Fruit fly (Drosophila melanogaster): ENCODE measurements around the gene Fim.

Fim gene

dm6 chrX:17237421-17237820, 64.3 kb downstream of the Fim start (continued):
- TF ChIP-seq ind (GFP tag; optimal IDR thresholded peaks at IDR 0.05) (no peak), CG31441 (GFP tag; IDR thresholded peaks at IDR 0.05) (peak; percentile 51), pan (optimal IDR thresholded peaks at IDR 0.05) (no peak), pan (GFP tag; optimal IDR thresholded peaks at IDR 0.05 in 1 of 2, IDR thresholded peaks at IDR 0.05 in 1 of 2) (peak in 1 of 2 experiments; percentile 20), Xrp1 (GFP tag; IDR thresholded peaks at IDR 0.05) (peak; percentile 50), disco-r (GFP tag; optimal IDR thresholded peaks at IDR 0.05) (no peak), nerfin-1 (tag; optimal IDR thresholded peaks at IDR 0.05) (no peak), crp (GFP tag; optimal IDR thresholded peaks at IDR 0.05) (no peak), Max (GFP tag; optimal IDR thresholded peaks at IDR 0.05) (no peak), Mrtf (GFP tag; IDR thresholded peaks at IDR 0.05) (no peak), CG6689 (GFP tag; IDR thresholded peaks at IDR 0.05) (0 out of 2 replicates have a peak, but pooled peaks have one; percentile 5), Tbp (GFP tag; optimal IDR thresholded peaks at IDR 0.05) (no peak), chinmo (GFP tag; IDR thresholded peaks at IDR 0.05; ENCODE audit: partially characterized antibody) (no peak), Pdp1 (GFP tag; optimal IDR thresholded peaks at IDR 0.05) (no peak), CG17361 (GFP tag; IDR thresholded peaks at IDR 0.05) (0 out of 3 replicates have a peak, but pooled peaks have one; percentile 46), CG34422 (GFP tag; IDR thresholded peaks at IDR 0.05) (no peak), Hand (GFP tag; optimal IDR thresholded peaks at IDR 0.05) (no peak), fu2 (GFP tag; optimal IDR thresholded peaks at IDR 0.05) (no peak), ro (GFP tag; IDR thresholded peaks at IDR 0.05) (no peak), CG10565 (GFP tag; optimal IDR thresholded peaks at IDR 0.05) (no peak), seq (GFP tag; IDR thresholded peaks at IDR 0.05) (no peak), YL-1 (GFP tag; optimal IDR thresholded peaks at IDR 0.05) (no peak), H2.0 (GFP tag; IDR thresholded peaks at IDR 0.05) (no peak), sima (GFP tag; optimal IDR thresholded peaks at IDR 0.05) (no peak), CG8281 (tag; optimal IDR thresholded peaks at IDR 0.05) (no peak), HmgZ (tag; optimal IDR thresholded peaks at IDR 0.05) (no peak), jumu (GFP tag; optimal IDR thresholded peaks at IDR 0.05) (no peak), sisA (GFP tag; IDR thresholded peaks at IDR 0.05) (no peak), Doc3 (GFP tag; IDR thresholded peaks at IDR 0.05; ENCODE audit: partially characterized antibody) (no peak), CG8388 (GFP tag; optimal IDR thresholded peaks at IDR 0.05) (peak; percentile 44), CG17359 (tag; optimal IDR thresholded peaks at IDR 0.05) (peak; percentile 49), CG17829 (tag; optimal IDR thresholded peaks at IDR 0.05) (peak; percentile 10), Antp (GFP tag; optimal IDR thresholded peaks at IDR 0.05) (no peak), Nf-YA (GFP tag; IDR thresholded peaks at IDR 0.05) (no peak), tio (GFP tag; optimal IDR thresholded peaks at IDR 0.05) (no peak), croc (GFP tag; conservative IDR thresholded peaks at IDR 0.05) (no peak), CG16863 (GFP tag; optimal IDR thresholded peaks at IDR 0.05) (no peak), nmo (GFP tag; optimal IDR thresholded peaks at IDR 0.05) (peak; percentile 24), CG6272 (GFP tag; IDR thresholded peaks at IDR 0.05) (no peak), zen2 (GFP tag; IDR thresholded peaks at IDR 0.05; ENCODE audit: partially characterized antibody) (no peak), CHES-1-like (GFP tag; optimal IDR thresholded peaks at IDR 0.05) (no peak), PHDP (tag; optimal IDR thresholded peaks at IDR 0.05) (peak; percentile 18), Mad (GFP tag; optimal IDR thresholded peaks at IDR 0.05) (no peak), CG13287 (GFP tag; IDR thresholded peaks at IDR 0.05; ENCODE audit: partially characterized antibody) (no peak), grn (GFP tag; optimal IDR thresholded peaks at IDR 0.05) (no peak), klu (GFP tag; IDR thresholded peaks at IDR 0.05) (no peak), CG9727 (GFP tag; optimal IDR thresholded peaks at IDR 0.05) (no peak), CG6654 (GFP tag; optimal IDR thresholded peaks at IDR 0.05) (no peak), CG10654 (GFP tag; optimal IDR thresholded peaks at IDR 0.05) (no peak), Ssrp (tag; optimal IDR thresholded peaks at IDR 0.05) (peak; percentile 41), CG12659 (GFP tag; optimal IDR thresholded peaks at IDR 0.05) (no peak), tgo (GFP tag; IDR thresholded peaks at IDR 0.05) (0 out of 3 replicates have a peak, but pooled peaks have one; percentile 18)

Data from whole organism, embryonic.